Fruit fly (Drosophila melanogaster) whole organism, embryonic: ENCODE data around the gene CG13390.

Experiments used
- Adf1 ChIP-seq: fragments of 200-800 bp; sonication (Bioruptor generic); IDR thresholded peaks from 2 replicates; pipeline ENCODE4 v1.3.6; 2022; ENCODE audit warnings: missing biosample characterization, missing genetic modification characterization
- Asciz ChIP-seq: fragments of 200-800 bp; sonication (Bioruptor generic); optimal IDR thresholded peaks from 2 replicates; lab custom pipeline; 2017; ENCODE audit warnings: missing biosample characterization, mild to moderate bottlenecking, missing genetic modification characterization, missing genetic modification reagents
- Atf3 ChIP-seq: fragments of 200-800 bp; sonication (Bioruptor generic); optimal IDR thresholded peaks from 3 replicates; lab custom pipeline; 2016; ENCODE audit warnings: missing biosample characterization, missing genetic modification characterization
- Awh ChIP-seq: fragments of 200-800 bp; sonication (Bioruptor generic); IDR thresholded peaks from 2 replicates; pipeline ENCODE4, ENCODE4 v1.3.6; 2022; ENCODE audit warnings: missing biosample characterization, missing genetic modification characterization
- Bgb ChIP-seq: fragments of 200-800 bp; sonication (Bioruptor generic); IDR thresholded peaks from 2 replicates; pipeline ENCODE4 v1.3.6; 2022; ENCODE audit warnings: missing biosample characterization, missing genetic modification characterization; ENCODE audit not compliant: partially characterized antibody
- CG12071 ChIP-seq: fragments of 200-800 bp; sonication (Bioruptor generic); optimal IDR thresholded peaks from 3 replicates; lab custom pipeline; 2018; ENCODE audit warnings: missing biosample characterization, mild to moderate bottlenecking, missing genetic modification characterization
- CG15073 ChIP-seq: fragments of 200-800 bp; sonication (Bioruptor generic); optimal IDR thresholded peaks from 2 replicates; lab custom pipeline; 2016; ENCODE audit warnings: missing biosample characterization, missing genetic modification characterization
- CG16813 ChIP-seq: fragments of 200-800 bp; sonication (Bioruptor generic); IDR thresholded peaks from 3 replicates; pipeline ENCODE4 v1.3.6; 2022; ENCODE audit warnings: missing biosample characterization, missing genetic modification characterization; ENCODE audit not compliant: partially characterized antibody
- CG17612 ChIP-seq: fragments of 200-800 bp; sonication (Bioruptor generic); IDR thresholded peaks from 2 replicates; pipeline ENCODE4 v1.3.6; 2022; ENCODE audit warnings: missing biosample characterization, missing genetic modification characterization
- CG2202 ChIP-seq: fragments of 200-800 bp; sonication (Bioruptor generic); optimal IDR thresholded peaks from 2 replicates; lab custom pipeline; 2018; ENCODE audit warnings: missing biosample characterization, mild to moderate bottlenecking, missing genetic modification characterization
- CG3065 ChIP-seq: fragments of 200-800 bp; sonication (Bioruptor generic); optimal IDR thresholded peaks from 2 replicates; lab custom pipeline; 2016; ENCODE audit warnings: missing biosample characterization, missing genetic modification characterization
- CG3726 ChIP-seq: fragments of 200-800 bp; sonication (Bioruptor generic); IDR thresholded peaks from 3 replicates; pipeline ENCODE4, ENCODE4 v1.3.6; 2022; ENCODE audit warnings: missing biosample characterization, missing genetic modification characterization
- CG43689 ChIP-seq: fragments of 200-800 bp; sonication (Bioruptor generic); IDR thresholded peaks from 2 replicates; pipeline ENCODE4 v1.3.6; 2022; ENCODE audit warnings: missing biosample characterization, missing genetic modification characterization
- CG6254 ChIP-seq: fragments of 200-800 bp; sonication (Bioruptor generic); optimal IDR thresholded peaks from 3 replicates; lab custom pipeline; 2017; ENCODE audit warnings: mild to moderate bottlenecking, missing biosample characterization, missing genetic modification reagents, missing genetic modification characterization
- CG7786 ChIP-seq: fragments of 200-800 bp; sonication (Bioruptor generic); optimal IDR thresholded peaks from 2 replicates; lab custom pipeline; 2016; ENCODE audit warnings: missing biosample characterization, missing genetic modification characterization
- CG8924 ChIP-seq: fragments of 200-800 bp; optimal IDR thresholded peaks from 3 replicates; lab custom pipeline; 2019; ENCODE audit warnings: missing biosample characterization, mild to moderate bottlenecking, missing genetic modification characterization, moderate library complexity
- CG9437 ChIP-seq: fragments of 200-800 bp; sonication (Bioruptor generic); optimal IDR thresholded peaks from 2 replicates; lab custom pipeline; 2018; ENCODE audit warnings: missing biosample characterization, mild to moderate bottlenecking, missing genetic modification characterization
- Dip3 ChIP-seq: fragments of 200-800 bp; sonication (Bioruptor generic); optimal IDR thresholded peaks from 3 replicates; lab custom pipeline; 2016; ENCODE audit warnings: missing biosample characterization, missing genetic modification characterization
- E2f2 ChIP-seq: fragments of 200-800 bp; sonication (Bioruptor generic); IDR thresholded peaks from 2 replicates; pipeline ENCODE4 v1.3.6; 2022; ENCODE audit warnings: missing biosample characterization, missing genetic modification characterization
- Gsc ChIP-seq: fragments of 200-800 bp; sonication (Bioruptor generic); IDR thresholded peaks from 2 replicates; pipeline ENCODE4 v1.3.6; 2022; ENCODE audit warnings: missing biosample characterization, missing genetic modification characterization
- Gug ChIP-seq: fragments of 200-800 bp; sonication (Bioruptor generic); IDR thresholded peaks from 4 replicates; pipeline ENCODE4 v1.3.6; 2022; ENCODE audit warnings: missing biosample characterization, missing genetic modification characterization
- Hmx ChIP-seq: fragments of 200-800 bp; sonication (Bioruptor generic); optimal IDR thresholded peaks from 2 replicates; lab custom pipeline; 2016; ENCODE audit warnings: missing biosample characterization, missing genetic modification characterization
- Hr51 ChIP-seq, 2 experiments: fragments of 200-800 bp; sonication (Bioruptor generic); optimal IDR thresholded peaks; 2 replicates in 1 of 2; 3 replicates in 1 of 2; lab custom pipeline; 2016 to 2018; ENCODE audit warnings: missing biosample characterization in 2 of 2, missing genetic modification characterization in 2 of 2, mild to moderate bottlenecking in 1 of 2, moderate library complexity in 1 of 2
- Hr78 ChIP-seq, 2 experiments: fragments of 200-800 bp in 1 of 2; fragments of >200 bp in 1 of 2; sonication (Bioruptor generic) in 1 of 2; optimal IDR thresholded peaks; 2 replicates each; lab custom pipeline; 2017 to 2019; ENCODE audit warnings: missing biosample characterization in 2 of 2, missing genetic modification characterization in 2 of 2, mild to moderate bottlenecking in 1 of 2, moderate library complexity in 1 of 2
- Nf-YB ChIP-seq: fragments of 200-800 bp; sonication (Bioruptor generic); optimal IDR thresholded peaks from 3 replicates; lab custom pipeline; 2019; ENCODE audit warnings: missing biosample characterization, mild to moderate bottlenecking, missing genetic modification characterization, moderate library complexity
- Oaz ChIP-seq: fragments of 200-800 bp; sonication (Bioruptor generic); IDR thresholded peaks from 2 replicates; pipeline ENCODE4 v1.3.6; 2022; ENCODE audit warnings: missing biosample characterization, missing genetic modification characterization
- Rfx ChIP-seq: fragments of 200-800 bp; sonication (Bioruptor generic); IDR thresholded peaks from 2 replicates; pipeline ENCODE4 v1.3.6; 2022; ENCODE audit warnings: missing biosample characterization, missing genetic modification characterization
- Sox102F ChIP-seq: fragments of 200-800 bp; sonication (Bioruptor generic); optimal IDR thresholded peaks from 2 replicates; lab custom pipeline; 2018; ENCODE audit warnings: missing biosample characterization, mild to moderate bottlenecking, missing genetic modification characterization, moderate library complexity
- Taf1 ChIP-seq: fragments of 200-800 bp; sonication (Bioruptor generic); IDR thresholded peaks from 2 replicates; pipeline ENCODE4 v1.3.6; 2022; ENCODE audit warnings: missing biosample characterization, missing genetic modification characterization
- Tbp ChIP-seq: fragments of >200 bp; optimal IDR thresholded peaks from 2 replicates; lab custom pipeline; 2018; ENCODE audit warnings: missing biosample characterization, missing genetic modification characterization
- YL-1 ChIP-seq: fragments of 200-800 bp; sonication (Bioruptor generic); optimal IDR thresholded peaks from 3 replicates; lab custom pipeline; 2017; ENCODE audit warnings: missing biosample characterization, mild to moderate bottlenecking, missing genetic modification characterization
- abd-A ChIP-seq: fragments of 200-800 bp; sonication (Bioruptor generic); optimal IDR thresholded peaks from 3 replicates; lab custom pipeline; 2019; ENCODE audit warnings: missing biosample characterization, mild to moderate bottlenecking, missing genetic modification characterization, moderate library complexity
- ash1 ChIP-seq: fragments of 200-800 bp; sonication (Bioruptor generic); optimal IDR thresholded peaks from 2 replicates; lab custom pipeline; 2018; ENCODE audit warnings: missing biosample characterization, mild to moderate bottlenecking, missing genetic modification characterization
- bowl ChIP-seq: fragments of 200-800 bp; sonication (Bioruptor generic); IDR thresholded peaks from 2 replicates; pipeline ENCODE4 v1.3.6; 2022; ENCODE audit warnings: missing biosample characterization, missing genetic modification characterization
- cas ChIP-seq: fragments of 200-800 bp; sonication (Bioruptor generic); IDR thresholded peaks from 2 replicates; pipeline ENCODE4 v1.3.6; 2022; ENCODE audit warnings: missing biosample characterization, missing genetic modification characterization
- cg ChIP-seq: fragments of 200-800 bp; sonication (Bioruptor generic); optimal IDR thresholded peaks from 3 replicates; lab custom pipeline; 2019; ENCODE audit warnings: missing biosample characterization, mild to moderate bottlenecking, missing genetic modification characterization, moderate library complexity
- dan ChIP-seq: fragments of 200-800 bp; sonication (Bioruptor generic); IDR thresholded peaks from 2 replicates; pipeline ENCODE4 v1.3.6; 2022; ENCODE audit warnings: missing biosample characterization, missing genetic modification characterization
- fd3F ChIP-seq: fragments of 200-800 bp; sonication (Bioruptor generic); optimal IDR thresholded peaks from 2 replicates; lab custom pipeline; 2018; ENCODE audit warnings: missing biosample characterization, mild to moderate bottlenecking, missing genetic modification characterization, moderate library complexity
- ken ChIP-seq: fragments of 200-800 bp; sonication (Bioruptor generic); IDR thresholded peaks from 3 replicates; pipeline ENCODE4 v1.3.6; 2022; ENCODE audit warnings: missing biosample characterization, missing genetic modification characterization
- lov ChIP-seq, 2 experiments: fragments of 200-800 bp in 1 of 2; fragments of >200 bp in 1 of 2; sonication (Bioruptor generic) in 1 of 2; IDR thresholded peaks in 1 of 2; optimal IDR thresholded peaks in 1 of 2; 2 replicates in 1 of 2; 3 replicates in 1 of 2; pipeline versions ENCODE4 v1.3.6 to Lab custom; 2017 to 2022; ENCODE audit warnings: missing biosample characterization in 1 of 2, missing genetic modification characterization in 1 of 2
- mirr ChIP-seq: fragments of 200-800 bp; sonication (Bioruptor generic); optimal IDR thresholded peaks from 3 replicates; lab custom pipeline; 2018; ENCODE audit warnings: missing biosample characterization, mild to moderate bottlenecking, missing genetic modification characterization
- otp ChIP-seq: fragments of 200-800 bp; sonication (Bioruptor generic); IDR thresholded peaks from 3 replicates; pipeline ENCODE4, ENCODE4 v1.3.6; 2022; ENCODE audit warnings: missing biosample characterization, missing genetic modification characterization
- phol ChIP-seq: fragments of 200-800 bp; sonication (Bioruptor generic); optimal IDR thresholded peaks from 3 replicates; lab custom pipeline; 2018; ENCODE audit warnings: missing biosample characterization, mild to moderate bottlenecking, missing genetic modification characterization, moderate library complexity
- sim ChIP-seq: fragments of 200-800 bp; sonication (Bioruptor generic); IDR thresholded peaks from 2 replicates; pipeline ENCODE4 v1.3.6; 2022; ENCODE audit warnings: missing biosample characterization, missing genetic modification characterization
- slp2 ChIP-seq: fragments of 200-800 bp; sonication (Bioruptor generic); optimal IDR thresholded peaks from 2 replicates; lab custom pipeline; 2016; ENCODE audit warnings: missing biosample characterization, missing genetic modification characterization
- sob ChIP-seq: fragments of 200-800 bp; sonication (Bioruptor generic); IDR thresholded peaks from 2 replicates; pipeline ENCODE4 v1.3.6; 2022; ENCODE audit warnings: missing biosample characterization, missing genetic modification characterization
- sr ChIP-seq: fragments of 200-800 bp; sonication (Bioruptor generic); IDR thresholded peaks from 3 replicates; pipeline ENCODE4 v1.3.6; 2022; ENCODE audit warnings: missing biosample characterization, missing genetic modification characterization
- trem ChIP-seq: fragments of 200-800 bp; optimal IDR thresholded peaks from 3 replicates; lab custom pipeline; 2019; ENCODE audit warnings: missing biosample characterization, mild to moderate bottlenecking, missing genetic modification characterization, moderate library complexity
- trh ChIP-seq: fragments of 200-800 bp; sonication (Bioruptor generic); optimal IDR thresholded peaks from 2 replicates; lab custom pipeline; 2016; ENCODE audit warnings: missing biosample characterization, missing genetic modification characterization
- zfh2 ChIP-seq: fragments of 200-800 bp; sonication (Bioruptor generic); optimal IDR thresholded peaks from 2 replicates; lab custom pipeline; 2016; ENCODE audit warnings: missing biosample characterization, missing genetic modification characterization

The CG13390 gene

dm6 chr2L:8416350-8417046, 39.9 kb upstream of the CG13390 start (continued):
- TF ChIP-seq Dip3 (no peak), CG12071 (GFP tag; lab: Kevin White, UChicago) (no peak), Adf1 (GFP tag; lab: Robert Waterston, UW) (peak; percentile 98), Hmx (GFP tag; lab: Kevin White, UChicago) (no peak), Oaz (GFP tag; lab: Robert Waterston, UW) (no peak), phol (no peak), sob (no peak), Taf1 (GFP tag; lab: Robert Waterston, UW) (no peak), CG9437 (GFP tag; lab: Kevin White, UChicago) (no peak), ash1 (GFP tag; lab: Kevin White, UChicago) (no peak), Rfx (GFP tag; lab: Robert Waterston, UW) (no peak), abd-A (tag; lab: Kevin White, UChicago) (no peak), CG17612 (GFP tag; lab: Robert Waterston, UW) (no peak), Asciz (no peak), slp2 (GFP tag; lab: Kevin White, UChicago) (no peak), sim (GFP tag; lab: Robert Waterston, UW) (0 out of 2 replicates have a peak, but pooled peaks have one; percentile 5), Bgb (GFP tag; lab: Robert Waterston, UW) (no peak), CG7786 (no peak), trh (GFP tag; lab: Kevin White, UChicago) (no peak), mirr (GFP tag; lab: Kevin White, UChicago) (no peak), fd3F (GFP tag; lab: Kevin White, UChicago) (no peak), sr (no peak), Tbp (no peak), Atf3 (no peak), CG3065 (GFP tag; lab: Kevin White, UChicago) (no peak), Nf-YB (no peak), Sox102F (GFP tag; lab: Kevin White, UChicago) (no peak), CG15073 (no peak), CG16813 (GFP tag; lab: Robert Waterston, UW) (no peak), CG43689 (GFP tag; lab: Robert Waterston, UW) (no peak), Gug (GFP tag; lab: Robert Waterston, UW) (no peak), zfh2 (GFP tag; lab: Kevin White, UChicago) (peak; percentile 2), CG2202 (tag; lab: Kevin White, UChicago) (no peak), cg (GFP tag; lab: Kevin White, UChicago) (peak; percentile 68), YL-1 (GFP tag; lab: Kevin White, UChicago) (peak; percentile 17), dan (GFP tag; lab: Robert Waterston, UW) (no peak), Hr78 (GFP tag; optimal IDR thresholded peaks at IDR 0.05; lab: Kevin White, UChicago) (no peak), Awh (GFP tag; lab: Robert Waterston, UW) (no peak; the same call in 1 of the 2 replicates), E2f2 (GFP tag; lab: Robert Waterston, UW) (peak; percentile 67), CG8924 (tag; lab: Kevin White, UChicago) (no peak), Hr51 (GFP tag; optimal IDR thresholded peaks at IDR 0.05; lab: Kevin White, UChicago) (no peak), bowl (GFP tag; lab: Robert Waterston, UW) (no peak), otp (GFP tag; lab: Robert Waterston, UW) (peak; percentile 36; the same call in 1 of the 3 replicates), lov (optimal IDR thresholded peaks at IDR 0.05; lab: Kevin White, UChicago) (peak; percentile 96), lov (GFP tag; IDR thresholded peaks at IDR 0.05; lab: Robert Waterston, UW) (no peak), ken (no peak), Gsc (GFP tag; lab: Robert Waterston, UW) (no peak), trem (tag; lab: Kevin White, UChicago) (peak; percentile 20), CG3726 (GFP tag; lab: Robert Waterston, UW) (no peak), cas (GFP tag; lab: Robert Waterston, UW) (no peak), CG6254 (GFP tag; lab: Kevin White, UChicago) (peak; percentile 21)
